Worm (Caenorhabditis elegans): ENCODE results near the gene dao-4.

The dao-4 gene

DNA sequence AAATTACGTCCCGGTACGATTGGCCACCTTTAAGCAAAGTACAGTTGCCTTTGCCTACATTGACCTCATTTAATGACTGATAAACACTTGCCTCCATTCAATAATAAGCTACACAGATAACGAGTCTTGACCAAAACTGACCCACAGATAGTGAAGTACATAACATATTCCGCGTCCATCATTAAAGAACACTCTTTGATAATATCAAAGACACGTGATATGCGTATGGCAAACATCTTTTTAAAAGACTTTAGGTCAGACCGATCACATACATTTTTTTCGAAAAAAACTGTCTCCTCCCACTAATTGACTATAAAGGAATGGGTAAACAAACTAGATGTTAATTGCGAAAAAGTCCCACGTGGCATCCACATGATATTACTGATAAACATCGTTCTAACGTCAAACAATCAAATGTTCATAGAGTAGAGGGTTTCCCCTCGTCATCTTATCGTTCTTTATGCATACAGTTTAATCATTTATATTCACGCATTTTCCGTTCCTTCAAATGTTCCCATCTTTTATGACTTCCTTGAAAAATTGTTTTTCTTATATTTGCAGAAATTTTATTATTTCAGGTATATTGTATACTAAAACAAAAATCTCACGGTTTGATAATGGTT, 9.1 kb downstream of the dao-4 start, which contains the start of gene W07E11.1:
Gene W07E11.1, plus strand, starts transcription at position 573 of the 623 bp plus-strand sequence.
- TF ChIP-seq cog-1 (tag; optimal IDR thresholded peaks at IDR 0.05) (no peak), klf-2 (GFP tag; conservative IDR thresholded peaks at IDR 0.05) (no peak), T22C8.4 (GFP tag; IDR thresholded peaks at IDR 0.05) (no peak)

DNA sequence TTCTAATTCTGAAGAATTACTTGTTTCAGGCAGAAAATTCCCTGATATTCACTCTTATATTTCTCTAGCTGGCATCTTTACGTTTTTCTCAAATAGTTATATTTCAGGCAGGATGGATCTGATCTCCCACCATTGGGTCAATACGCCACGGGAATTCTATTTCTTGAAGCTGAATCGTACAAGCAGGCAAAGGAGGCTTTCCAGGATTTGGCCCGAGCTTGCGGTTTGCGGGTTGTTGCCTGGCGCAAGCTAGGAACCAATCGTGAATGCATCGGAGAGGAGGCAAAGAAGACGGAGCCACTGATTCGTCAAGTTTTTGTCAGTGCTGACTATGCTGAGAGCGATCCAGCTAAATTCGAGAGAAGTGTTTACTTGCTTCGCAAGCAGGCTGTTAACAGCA, 10.0 kb downstream of the dao-4 start:
- no peak for TF ChIP-seq med-1 (GFP tag; optimal IDR thresholded peaks at IDR 0.05; ENCODE audit: insufficient read depth)
- no peak for TF ChIP-seq tab-1 (GFP tag; IDR thresholded peaks at IDR 0.05)
- no peak for TF ChIP-seq ztf-29 (GFP tag; IDR thresholded peaks at IDR 0.05)
- no peak for TF ChIP-seq cog-1 (tag; optimal IDR thresholded peaks at IDR 0.05)
- no peak for TF ChIP-seq T22C8.4 (GFP tag; IDR thresholded peaks at IDR 0.05)
- TF ChIP-seq flt-1 (GFP tag; IDR thresholded peaks at IDR 0.05), result no peak
- TF ChIP-seq klf-2 (GFP tag; conservative IDR thresholded peaks at IDR 0.05), result no peak
- TF ChIP-seq ztf-23 (GFP tag; IDR thresholded peaks at IDR 0.05), result no peak
- TF ChIP-seq ref-1 (GFP tag; conservative IDR thresholded peaks at IDR 0.05), result no peak

ce11 chrX:10087866-10088265, 12.8 kb downstream of the dao-4 start, which contains the start of gene flp-28:
flp-28 (minus strand) TSS chrX:10087966.
- TF ChIP-seq tab-1 (GFP tag; IDR thresholded peaks at IDR 0.05), result no peak
- TF ChIP-seq klf-2 (GFP tag; conservative IDR thresholded peaks at IDR 0.05), result no peak
- no peak for TF ChIP-seq T22C8.4 (GFP tag; IDR thresholded peaks at IDR 0.05)
- no peak for TF ChIP-seq ztf-29 (GFP tag; IDR thresholded peaks at IDR 0.05)
- no peak for TF ChIP-seq med-1 (GFP tag; optimal IDR thresholded peaks at IDR 0.05; ENCODE audit: insufficient read depth)
- no peak for TF ChIP-seq flt-1 (GFP tag; IDR thresholded peaks at IDR 0.05)
- no peak for TF ChIP-seq ref-1 (GFP tag; conservative IDR thresholded peaks at IDR 0.05)
- no peak for TF ChIP-seq cog-1 (tag; optimal IDR thresholded peaks at IDR 0.05)
- no peak for TF ChIP-seq ztf-23 (GFP tag; IDR thresholded peaks at IDR 0.05)

DNA sequence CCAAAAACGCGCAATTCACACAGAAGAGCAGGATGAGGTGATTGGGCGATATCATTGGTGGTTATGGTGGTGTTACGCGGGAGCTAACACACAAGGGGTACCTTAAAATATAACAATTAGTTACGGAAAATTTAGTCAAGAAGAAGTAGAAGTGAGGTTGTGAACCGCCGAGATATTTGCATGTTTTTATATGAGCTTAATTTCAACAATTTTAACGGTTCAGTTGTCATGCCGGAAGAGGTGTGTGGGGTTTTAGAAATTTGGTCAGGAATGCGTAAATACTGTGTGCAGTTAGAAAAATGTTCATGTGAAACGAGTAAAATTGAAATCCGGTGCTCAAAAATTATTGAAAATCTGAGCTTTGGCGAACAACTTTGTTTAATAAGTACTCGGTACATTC, 17.8 kb downstream of the dao-4 start, which contains the start of gene flp-3:
Gene flp-3, minus strand, starts transcription at position 101 of the 400 bp plus-strand sequence.
- TF ChIP-seq ref-1 (GFP tag; conservative IDR thresholded peaks at IDR 0.05) (no peak), T22C8.4 (GFP tag; IDR thresholded peaks at IDR 0.05) (no peak), klf-2 (GFP tag; conservative IDR thresholded peaks at IDR 0.05) (no peak), cog-1 (tag; optimal IDR thresholded peaks at IDR 0.05) (no peak), flt-1 (GFP tag; IDR thresholded peaks at IDR 0.05) (no peak), tab-1 (GFP tag; IDR thresholded peaks at IDR 0.05) (no peak), ztf-23 (GFP tag; IDR thresholded peaks at IDR 0.05) (no peak), ztf-29 (GFP tag; IDR thresholded peaks at IDR 0.05) (no peak)

- no peak for TF ChIP-seq med-1 (GFP tag; optimal IDR thresholded peaks at IDR 0.05; ENCODE audit: insufficient read depth)
- no peak for TF ChIP-seq tab-1 (GFP tag; IDR thresholded peaks at IDR 0.05)
- no peak for TF ChIP-seq flt-1 (GFP tag; IDR thresholded peaks at IDR 0.05)
- no peak for TF ChIP-seq ztf-29 (GFP tag; IDR thresholded peaks at IDR 0.05)
- no peak for TF ChIP-seq ref-1 (GFP tag; conservative IDR thresholded peaks at IDR 0.05)
- no peak for TF ChIP-seq klf-2 (GFP tag; conservative IDR thresholded peaks at IDR 0.05)
- TF ChIP-seq ztf-23 (GFP tag; IDR thresholded peaks at IDR 0.05), result no peak
- no peak for TF ChIP-seq cog-1 (tag; optimal IDR thresholded peaks at IDR 0.05)
Observed at ce11 chrX:10095145-10095544, 20.1 kb downstream of the dao-4 start, which contains the start of gene flp-2. flp-2 (minus strand) TSS chrX:10095245.

DNA sequence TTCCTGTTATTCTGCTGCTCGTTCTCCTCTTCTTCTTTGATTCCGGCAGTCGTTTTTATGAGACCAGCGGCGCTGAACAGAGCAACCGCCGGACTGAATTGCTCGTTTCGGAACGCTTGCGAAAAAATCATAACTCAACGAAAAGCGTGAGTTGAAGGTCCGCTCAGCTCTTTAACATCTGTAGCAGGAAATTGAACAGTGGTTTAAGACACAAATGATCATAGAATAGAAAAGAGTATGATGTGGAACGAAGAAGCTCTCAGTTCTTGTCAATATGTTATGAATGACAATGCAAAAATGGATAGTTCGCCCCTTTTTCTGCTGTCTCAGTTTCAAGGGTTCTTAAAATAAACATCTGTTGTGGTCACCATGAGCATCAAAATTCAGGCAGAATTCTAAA, 38.6 kb downstream of the dao-4 start:
- TF ChIP-seq cog-1 (tag; optimal IDR thresholded peaks at IDR 0.05) (no peak), ref-1 (GFP tag; conservative IDR thresholded peaks at IDR 0.05) (no peak), T22C8.4 (GFP tag; IDR thresholded peaks at IDR 0.05) (no peak), tab-1 (GFP tag; IDR thresholded peaks at IDR 0.05) (no peak), med-1 (GFP tag; optimal IDR thresholded peaks at IDR 0.05; ENCODE audit: insufficient read depth) (no peak), ztf-23 (GFP tag; IDR thresholded peaks at IDR 0.05) (no peak), flt-1 (GFP tag; IDR thresholded peaks at IDR 0.05) (no peak)

ce11 chrX:10123015-10123414, 47.9 kb downstream of the dao-4 start:
- TF ChIP-seq klf-2 (GFP tag; conservative IDR thresholded peaks at IDR 0.05), result no peak
- no peak for TF ChIP-seq med-1 (GFP tag; optimal IDR thresholded peaks at IDR 0.05; ENCODE audit: insufficient read depth)
- TF ChIP-seq ref-1 (GFP tag; conservative IDR thresholded peaks at IDR 0.05), result no peak
- no peak for TF ChIP-seq cog-1 (tag; optimal IDR thresholded peaks at IDR 0.05)
- TF ChIP-seq tab-1 (GFP tag; IDR thresholded peaks at IDR 0.05), result no peak
- TF ChIP-seq ztf-29 (GFP tag; IDR thresholded peaks at IDR 0.05), result no peak
- TF ChIP-seq flt-1 (GFP tag; IDR thresholded peaks at IDR 0.05), result no peak
- TF ChIP-seq T22C8.4 (GFP tag; IDR thresholded peaks at IDR 0.05), result no peak
- TF ChIP-seq ztf-23 (GFP tag; IDR thresholded peaks at IDR 0.05), result no peak

- no peak for TF ChIP-seq flt-1 (GFP tag; IDR thresholded peaks at IDR 0.05)
- no peak for TF ChIP-seq med-1 (GFP tag; optimal IDR thresholded peaks at IDR 0.05; ENCODE audit: insufficient read depth)
- no peak for TF ChIP-seq tab-1 (GFP tag; IDR thresholded peaks at IDR 0.05)
- no peak for TF ChIP-seq ztf-29 (GFP tag; IDR thresholded peaks at IDR 0.05)
- no peak for TF ChIP-seq T22C8.4 (GFP tag; IDR thresholded peaks at IDR 0.05)
- TF ChIP-seq ztf-23 (GFP tag; IDR thresholded peaks at IDR 0.05), result no peak
- no peak for TF ChIP-seq cog-1 (tag; optimal IDR thresholded peaks at IDR 0.05)
- TF ChIP-seq klf-2 (GFP tag; conservative IDR thresholded peaks at IDR 0.05), result no peak
- TF ChIP-seq ref-1 (GFP tag; conservative IDR thresholded peaks at IDR 0.05), result no peak
Observed at ce11 chrX:10124338-10124737, 49.2 kb downstream of the dao-4 start.

All from whole organism, midembryonic.